Worm (Caenorhabditis elegans): ENCODE data around the gene C08A9.10.

- TF ChIP-seq pha-4 (tag; optimal IDR thresholded peaks at IDR 0.05), result no peak
- no peak for TF ChIP-seq nhr-28 (tag; optimal IDR thresholded peaks at IDR 0.05)
- no peak for TF ChIP-seq elt-1 (tag; optimal IDR thresholded peaks at IDR 0.05; ENCODE audit: borderline replicate concordance, insufficient read depth)
- no peak for TF ChIP-seq nhr-237 (tag; optimal IDR thresholded peaks at IDR 0.05)
- TF ChIP-seq unc-39 (tag; optimal IDR thresholded peaks at IDR 0.05), result no peak
Observed at ce11 chrX:17070495-17070894, 10.5 kb upstream of the C08A9.10 start.

All from whole organism, mixed stage, embryonic.